Fruit fly (Drosophila melanogaster): Measurements from ENCODE around the gene CG14605.
A peak's percentile ranks its signal among the peaks of the same experiment; 100 is the strongest.

The CG14605 gene

dm6 chr3R:7171384-7172099 lies 48.0 kb downstream of the CG14605 start (continued):
- no peak for TF ChIP-seq MTF-1 (GFP tag; optimal IDR thresholded peaks at IDR 0.05; ENCODE audit: borderline replicate concordance)
- TF ChIP-seq CG12391 (tag; optimal IDR thresholded peaks at IDR 0.05), result peak; percentile 20
- no peak for TF ChIP-seq CG34376 (GFP tag; optimal IDR thresholded peaks at IDR 0.05)
- no peak for TF ChIP-seq CG17912 (GFP tag; optimal IDR thresholded peaks at IDR 0.05)
- peak; percentile 59 for TF ChIP-seq D19A (tag; optimal IDR thresholded peaks at IDR 0.05)
- peak; percentile 0 for TF ChIP-seq dmrt99B (tag; optimal IDR thresholded peaks at IDR 0.05)
- TF ChIP-seq pho (GFP tag; optimal IDR thresholded peaks at IDR 0.05), result no peak
- no peak for TF ChIP-seq C15 (GFP tag; IDR thresholded peaks at IDR 0.05)
- no peak for TF ChIP-seq CG3995 (GFP tag; optimal IDR thresholded peaks at IDR 0.05)
- TF ChIP-seq ara (GFP tag; IDR thresholded peaks at IDR 0.05), result no peak
- no peak for TF ChIP-seq CG3407 (GFP tag; optimal IDR thresholded peaks at IDR 0.05)
- no peak for TF ChIP-seq tna (GFP tag; IDR thresholded peaks at IDR 0.05; ENCODE audit: partially characterized antibody)
- no peak for TF ChIP-seq HHEX (GFP tag; optimal IDR thresholded peaks at IDR 0.05)
- peak; percentile 43; the same call in 1 of the 2 replicates for TF ChIP-seq Xrp1 (GFP tag; IDR thresholded peaks at IDR 0.05)
- no peak for TF ChIP-seq CG11093 (GFP tag; IDR thresholded peaks at IDR 0.05)
- no peak for TF ChIP-seq CG4820 (GFP tag; optimal IDR thresholded peaks at IDR 0.05)
- no peak for TF ChIP-seq tll (GFP tag; optimal IDR thresholded peaks at IDR 0.05)
- TF ChIP-seq HmgZ (tag; optimal IDR thresholded peaks at IDR 0.05), result no peak
- no peak for TF ChIP-seq CG11696 (GFP tag; IDR thresholded peaks at IDR 0.05)
- no peak for TF ChIP-seq CG7372 (GFP tag; IDR thresholded peaks at IDR 0.05)
- TF ChIP-seq CG18764 (GFP tag; optimal IDR thresholded peaks at IDR 0.05), result no peak
- no peak for TF ChIP-seq CG11456 (GFP tag; IDR thresholded peaks at IDR 0.05)
- no peak for TF ChIP-seq wdn (GFP tag; IDR thresholded peaks at IDR 0.05)
- TF ChIP-seq zen2 (GFP tag; IDR thresholded peaks at IDR 0.05; ENCODE audit: partially characterized antibody), result no peak
- TF ChIP-seq zf30C (GFP tag; optimal IDR thresholded peaks at IDR 0.05), result no peak
- TF ChIP-seq CG31365 (tag; optimal IDR thresholded peaks at IDR 0.05), result no peak
- TF ChIP-seq CG11398 (GFP tag; optimal IDR thresholded peaks at IDR 0.05), result no peak
- TF ChIP-seq gfzf (GFP tag; optimal IDR thresholded peaks at IDR 0.05), result no peak
- TF ChIP-seq CG17612 (GFP tag; IDR thresholded peaks at IDR 0.05), result no peak
- no peak for TF ChIP-seq ind (GFP tag; optimal IDR thresholded peaks at IDR 0.05)
- TF ChIP-seq CG12219 (GFP tag; optimal IDR thresholded peaks at IDR 0.05), result no peak
- no peak for TF ChIP-seq CG34224 (GFP tag; IDR thresholded peaks at IDR 0.05; ENCODE audit: partially characterized antibody)
- TF ChIP-seq CG15696 (tag; optimal IDR thresholded peaks at IDR 0.05), result no peak
- TF ChIP-seq vfl (GFP tag; optimal IDR thresholded peaks at IDR 0.05), result no peak
- peak; percentile 18 for TF ChIP-seq CG13424 (tag; optimal IDR thresholded peaks at IDR 0.05)
- TF ChIP-seq gce (GFP tag; IDR thresholded peaks at IDR 0.05), result no peak
- TF ChIP-seq CG15601 (tag; optimal IDR thresholded peaks at IDR 0.05), result peak; percentile 28
- TF ChIP-seq vvl (GFP tag; IDR thresholded peaks at IDR 0.05), result 0 out of 2 replicates have a peak, but pooled peaks have one; percentile 23
- peak; percentile 30 for TF ChIP-seq Sox102F (GFP tag; optimal IDR thresholded peaks at IDR 0.05)
- TF ChIP-seq jigr1 (GFP tag; IDR thresholded peaks at IDR 0.05), result no peak
- TF ChIP-seq CG14667 (GFP tag; IDR thresholded peaks at IDR 0.05), result no peak
- no peak for TF ChIP-seq amos (GFP tag; IDR thresholded peaks at IDR 0.05; ENCODE audit: partially characterized antibody)
- no peak for TF ChIP-seq fd102C (GFP tag; optimal IDR thresholded peaks at IDR 0.05)
- no peak for TF ChIP-seq ham (GFP tag; IDR thresholded peaks at IDR 0.05)
- no peak for TF ChIP-seq CG10209 (GFP tag; optimal IDR thresholded peaks at IDR 0.05)
- TF ChIP-seq CG10147 (GFP tag; optimal IDR thresholded peaks at IDR 0.05), result no peak
- TF ChIP-seq CoRest (tag; optimal IDR thresholded peaks at IDR 0.05), result peak; percentile 11
- peak; percentile 20 for TF ChIP-seq Hsf (GFP tag; optimal IDR thresholded peaks at IDR 0.05)
- TF ChIP-seq tio (GFP tag; optimal IDR thresholded peaks at IDR 0.05), result no peak
- TF ChIP-seq gsb (GFP tag; IDR thresholded peaks at IDR 0.05), result no peak

Data from whole organism, embryonic.